Worm (Caenorhabditis elegans) whole organism, L4 larva: ENCODE measurements around the gene bus-12.

Experiments used
- F10B5.3 ChIP-seq: sonication (generic microtip); optimal IDR thresholded peaks from 2 replicates; lab custom pipeline; 2016; ENCODE audit warnings: mild to moderate bottlenecking, missing genetic modification characterization, missing compliant biosample characterization
- R02D3.7 ChIP-seq: fragments of 150-350 bp; sonication (generic microtip); optimal IDR thresholded peaks from 3 replicates; lab custom pipeline; 2014; ENCODE audit warnings: missing biosample characterization, missing genetic modification characterization
- T20F7.1 ChIP-seq: fragments of 200-800 bp; sonication (Bioruptor generic); optimal IDR thresholded peaks from 2 replicates; lab custom pipeline; 2018; ENCODE audit warnings: mild to moderate bottlenecking, missing genetic modification characterization, missing compliant biosample characterization
- Y75B8A.6 ChIP-seq: fragments of 200-800 bp; sonication (Bioruptor generic); IDR thresholded peaks from 2 replicates; pipeline ENCODE4 v1.3.6; 2022; ENCODE audit warnings: missing genetic modification reagents, missing genetic modification characterization, missing compliant biosample characterization
- ZK546.5 ChIP-seq, 2 experiments: sonication (generic microtip); optimal IDR thresholded peaks; 2 replicates each; lab custom pipeline; 2017; ENCODE audit warnings: missing biosample characterization in 2 of 2, missing genetic modification characterization in 2 of 2
- aly-2 ChIP-seq: sonication (generic microtip); optimal IDR thresholded peaks from 2 replicates; lab custom pipeline; 2018; ENCODE audit warnings: missing biosample characterization, missing genetic modification characterization
- arid-1 ChIP-seq: fragments of 200-800 bp; sonication (Bioruptor generic); conservative IDR thresholded peaks from 2 replicates; pipeline ENCODE4 v1.3.6; 2022; ENCODE audit warnings: missing genetic modification reagents, missing genetic modification characterization, missing compliant biosample characterization
- ceh-20 ChIP-seq: fragments of 200-800 bp; sonication (Bioruptor generic); IDR thresholded peaks from 2 replicates; pipeline ENCODE4 v1.3.6; 2022; ENCODE audit warnings: missing genetic modification reagents, missing genetic modification characterization, missing compliant biosample characterization
- ceh-32 ChIP-seq: sonication (generic microtip); optimal IDR thresholded peaks from 2 replicates; lab custom pipeline; 2016; ENCODE audit warnings: mild to moderate bottlenecking, missing genetic modification characterization, missing compliant biosample characterization; ENCODE audit not compliant: poor library complexity
- ces-1 ChIP-seq: fragments of 150-350 bp; sonication (generic microtip); optimal IDR thresholded peaks from 4 replicates; lab custom pipeline; 2014; ENCODE audit warnings: missing biosample characterization, missing genetic modification reagents, missing genetic modification characterization
- cey-2 ChIP-seq: sonication (generic microtip); optimal IDR thresholded peaks from 3 replicates; lab custom pipeline; 2017; ENCODE audit warnings: missing genetic modification characterization, mild to moderate bottlenecking, missing compliant biosample characterization, antibody characterized with exemption, borderline replicate concordance; ENCODE audit not compliant: insufficient read depth
- daf-19 ChIP-seq: fragments of 200-800 bp; sonication (Bioruptor generic); conservative IDR thresholded peaks from 2 replicates; pipeline ENCODE4 v1.3.6; 2022; ENCODE audit warnings: missing genetic modification characterization, missing compliant biosample characterization
- daf-8 ChIP-seq: fragments of 200-800 bp; sonication (Bioruptor generic); IDR thresholded peaks from 2 replicates; pipeline ENCODE4 v1.3.6; 2022; ENCODE audit warnings: missing genetic modification characterization, missing compliant biosample characterization
- dmd-8 ChIP-seq: fragments of 200-800 bp; sonication (Bioruptor generic); IDR thresholded peaks from 2 replicates; pipeline ENCODE4 v1.3.6; 2022; ENCODE audit warnings: missing genetic modification characterization, missing compliant biosample characterization
- dmd-9 ChIP-seq: fragments of 200-800 bp; sonication (Bioruptor generic); IDR thresholded peaks from 2 replicates; pipeline ENCODE4 v1.3.6; 2022; ENCODE audit warnings: missing genetic modification reagents, missing genetic modification characterization, missing compliant biosample characterization
- duxl-1 ChIP-seq: sonication (generic microtip); optimal IDR thresholded peaks from 2 replicates; lab custom pipeline; 2016; ENCODE audit warnings: mild to moderate bottlenecking, missing genetic modification characterization, moderate library complexity, missing compliant biosample characterization; ENCODE audit not compliant: poor library complexity
- dve-1 ChIP-seq: sonication (generic microtip); optimal IDR thresholded peaks from 2 replicates; lab custom pipeline; 2017; ENCODE audit warnings: antibody characterized with exemption, mild to moderate bottlenecking, missing genetic modification characterization, missing compliant biosample characterization; ENCODE audit not compliant: insufficient read depth
- hif-1 ChIP-seq, 2 experiments: sonication (generic microtip); optimal IDR thresholded peaks; 2 replicates each; lab custom pipeline; 2016 to 2017; ENCODE audit warnings: missing compliant biosample characterization in 2 of 2, missing genetic modification characterization in 2 of 2, missing genetic modification reagents in 2 of 2, missing genotype in 2 of 2, mild to moderate bottlenecking in 1 of 2
- hlh-11 ChIP-seq: fragments of 200-800 bp; sonication (Bioruptor generic); optimal IDR thresholded peaks from 2 replicates; lab custom pipeline; 2018; ENCODE audit warnings: mild to moderate bottlenecking, missing genetic modification characterization, missing compliant biosample characterization
- lim-7 ChIP-seq: fragments of 200-800 bp; sonication (Bioruptor generic); IDR thresholded peaks from 2 replicates; pipeline ENCODE4 v1.3.6; 2022; ENCODE audit warnings: missing genetic modification characterization, missing compliant biosample characterization
- lin-1 ChIP-seq: fragments of 200-800 bp; sonication (Bioruptor generic); IDR thresholded peaks from 2 replicates; pipeline ENCODE4 v1.3.6; 2022; ENCODE audit warnings: missing genetic modification reagents, missing genetic modification characterization, missing compliant biosample characterization
- lin-13 ChIP-seq: fragments of 150-350 bp; optimal IDR thresholded peaks from 2 replicates; lab custom pipeline; 2014; ENCODE audit warnings: missing biosample characterization, missing genetic modification reagents, missing genetic modification characterization
- lin-15B ChIP-seq: fragments of 150-350 bp; sonication (generic microtip); optimal IDR thresholded peaks from 3 replicates; lab custom pipeline; 2014; ENCODE audit warnings: missing biosample characterization, missing genetic modification characterization
- lin-29 ChIP-seq: fragments of 200-800 bp; sonication (Bioruptor generic); IDR thresholded peaks from 2 replicates; pipeline ENCODE4 v1.3.6; 2022; ENCODE audit warnings: missing genetic modification reagents, missing genetic modification characterization, missing compliant biosample characterization
- lin-39 ChIP-seq: fragments of 150-350 bp; optimal IDR thresholded peaks from 2 replicates; lab custom pipeline; 2014; ENCODE audit warnings: missing biosample characterization, missing genetic modification reagents, missing genetic modification characterization
- mes-2 ChIP-seq: sonication (generic microtip); optimal IDR thresholded peaks from 2 replicates; lab custom pipeline; 2016; ENCODE audit warnings: missing genotype, mild to moderate bottlenecking, missing genetic modification characterization, missing compliant biosample characterization; ENCODE audit not compliant: poor library complexity, severe bottlenecking
- mxl-2 ChIP-seq: fragments of 200-800 bp; sonication (Bioruptor generic); conservative IDR thresholded peaks from 2 replicates; pipeline ENCODE4 v1.3.6; 2022; ENCODE audit warnings: missing genetic modification reagents, missing genetic modification characterization, missing compliant biosample characterization
- nhr-10 ChIP-seq: fragments of 150-350 bp; optimal IDR thresholded peaks from 2 replicates; lab custom pipeline; 2014; ENCODE audit warnings: missing biosample characterization, missing genetic modification characterization
- nhr-102 ChIP-seq: sonication (generic microtip); optimal IDR thresholded peaks from 2 replicates; lab custom pipeline; 2016; ENCODE audit warnings: mild to moderate bottlenecking, missing genetic modification characterization, moderate library complexity, missing compliant biosample characterization
- nhr-237 ChIP-seq: sonication (generic microtip); optimal IDR thresholded peaks from 2 replicates; lab custom pipeline; 2017; ENCODE audit warnings: missing biosample characterization, missing genetic modification characterization
- nhr-41 ChIP-seq: fragments of 200-800 bp; sonication (Bioruptor generic); IDR thresholded peaks from 2 replicates; pipeline ENCODE4 v1.3.6; 2022; ENCODE audit warnings: missing genetic modification reagents, missing genetic modification characterization, missing compliant biosample characterization
- nhr-48 ChIP-seq: sonication (generic microtip); optimal IDR thresholded peaks from 2 replicates; lab custom pipeline; 2016; ENCODE audit warnings: mild to moderate bottlenecking, missing genetic modification characterization, missing compliant biosample characterization
- nhr-6 ChIP-seq: fragments of 150-350 bp; optimal IDR thresholded peaks from 2 replicates; lab custom pipeline; 2014; ENCODE audit warnings: missing biosample characterization, missing genetic modification characterization
- nhr-77 ChIP-seq: fragments of 150-350 bp; optimal IDR thresholded peaks from 2 replicates; lab custom pipeline; 2014; ENCODE audit warnings: missing biosample characterization, missing genetic modification characterization
- snpc-4 ChIP-seq: fragments of 150-350 bp; optimal IDR thresholded peaks from 2 replicates; lab custom pipeline; 2014; ENCODE audit warnings: missing biosample characterization, missing genetic modification characterization
- spr-1 ChIP-seq: sonication (generic microtip); optimal IDR thresholded peaks from 2 replicates; lab custom pipeline; 2016; ENCODE audit warnings: mild to moderate bottlenecking, missing genetic modification characterization, missing compliant biosample characterization
- tra-1 ChIP-seq: fragments of 200-800 bp; sonication (Bioruptor generic); IDR thresholded peaks from 2 replicates; pipeline ENCODE4 v1.3.6; 2022; ENCODE audit warnings: missing genetic modification reagents, missing genetic modification characterization, missing compliant biosample characterization
- unc-39 ChIP-seq: sonication (generic microtip); optimal IDR thresholded peaks from 2 replicates; lab custom pipeline; 2017; ENCODE audit warnings: missing biosample characterization, missing genetic modification characterization
- unc-62 ChIP-seq, 3 experiments: fragments of 150-350 bp in 1 of 3; sonication (generic microtip); optimal IDR thresholded peaks in 2 of 3; peaks in 1 of 3; 1 replicate in 1 of 3; 2 replicates in 2 of 3; lab custom pipeline; 2014 to 2017; ENCODE audit warnings: missing biosample characterization in 3 of 3, missing genetic modification characterization in 3 of 3, missing genetic modification reagents in 3 of 3, missing genotype in 1 of 3
- vab-7 ChIP-seq: fragments of 200-800 bp; sonication (Bioruptor generic); IDR thresholded peaks from 2 replicates; pipeline ENCODE4 v1.3.6; 2022; ENCODE audit warnings: missing genetic modification reagents, missing genetic modification characterization, missing compliant biosample characterization
- zag-1 ChIP-seq: fragments of 150-350 bp; optimal IDR thresholded peaks from 2 replicates; lab custom pipeline; 2014; ENCODE audit warnings: missing biosample characterization, missing genetic modification characterization
- zfp-2 ChIP-seq: sonication (generic microtip); optimal IDR thresholded peaks from 2 replicates; lab custom pipeline; 2016; ENCODE audit warnings: mild to moderate bottlenecking, missing genetic modification characterization, missing compliant biosample characterization
- zip-2 ChIP-seq: fragments of 150-350 bp; optimal IDR thresholded peaks from 2 replicates; lab custom pipeline; 2014; ENCODE audit warnings: missing biosample characterization, missing genetic modification characterization
- ztf-11 ChIP-seq: fragments of 150-350 bp; optimal IDR thresholded peaks from 2 replicates; lab custom pipeline; 2014; ENCODE audit warnings: missing biosample characterization, missing genetic modification characterization

Gene bus-12

ce11 chrIV:13238943-13239861, 16.8 kb upstream of the bus-12 start, which contains the start of gene tag-115 (continued):
- no peak for TF ChIP-seq dmd-8 (GFP tag; lab: Robert Waterston, UW)
- no peak for TF ChIP-seq unc-39 (tag; lab: Kevin White, UChicago)
- TF ChIP-seq ceh-32 (tag; lab: Kevin White, UChicago): no peak
- TF ChIP-seq spr-1: peak; percentile 26
- TF ChIP-seq zfp-2 (tag; lab: Kevin White, UChicago): no peak
- peak; percentile 61 for TF ChIP-seq mes-2
- TF ChIP-seq nhr-102: peak; percentile 56
- TF ChIP-seq, all 104 proteins: peak for 30

DNA sequence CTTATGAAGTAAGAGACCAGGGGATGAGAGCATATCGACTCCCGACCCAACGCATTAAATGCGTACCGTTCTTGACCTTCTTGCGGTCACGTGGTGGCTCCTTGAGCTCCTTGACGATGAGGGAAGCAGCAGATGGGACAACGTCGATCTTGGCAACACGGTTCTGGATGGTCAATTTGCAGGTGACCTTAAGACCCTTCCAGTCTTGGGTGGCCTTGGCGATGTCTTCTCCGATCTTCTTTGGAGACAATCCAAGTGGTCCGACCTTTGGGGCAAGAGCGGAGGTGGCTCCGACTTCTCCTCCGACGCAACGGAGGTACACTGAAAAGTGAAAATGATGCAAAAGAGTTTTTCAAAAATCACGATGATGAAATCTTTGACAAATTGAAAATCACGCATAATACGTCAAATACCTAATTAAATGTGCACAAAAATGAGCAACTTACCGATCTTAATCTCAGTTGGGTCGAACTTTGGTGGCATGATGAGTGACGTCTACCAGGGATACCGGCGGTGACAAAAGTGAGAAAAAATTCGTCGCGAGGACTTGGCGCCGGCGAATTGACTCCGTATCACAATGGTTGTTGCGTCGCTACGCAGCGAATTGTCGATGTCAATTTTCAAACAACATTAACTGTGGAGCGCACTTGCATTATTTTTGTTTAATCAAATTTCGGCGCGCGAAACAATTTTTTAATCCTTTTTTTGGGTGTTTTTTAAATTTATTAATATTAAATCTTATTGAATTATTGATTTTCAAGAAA, 15.7 kb upstream of the bus-12 start, which contains the start of gene rpl-12:
TSS of gene rpl-12 (minus strand) at position 574 of the 764 bp plus-strand sequence.
- TF ChIP-seq dve-1 (tag; lab: Kevin White, UChicago) (peak; percentile 100), vab-7 (GFP tag; lab: Robert Waterston, UW) (peak; percentile 97), T20F7.1 (GFP tag; lab: Kevin White, UChicago) (peak; percentile 96), hif-1 (tag; optimal IDR thresholded peaks at IDR 0.05; lab: Kevin White, UChicago) (peak; percentile 82 to 95), dmd-9 (GFP tag; lab: Robert Waterston, UW) (peak; percentile 94), duxl-1 (tag; lab: Kevin White, UChicago) (peak; percentile 93), nhr-77 (tag; lab: Kevin White, UChicago) (peak; percentile 98), ZK546.5 (tag; optimal IDR thresholded peaks at IDR 0.05; lab: Kevin White, UChicago) (peak in 1 of 2 experiments; percentile 88), zag-1 (tag; lab: Kevin White, UChicago) (peak; percentile 58), nhr-102 (peak; percentile 98), F10B5.3 (tag; lab: Kevin White, UChicago) (peak; percentile 90), daf-19 (GFP tag; lab: Robert Waterston, UW) (peak; percentile 93), nhr-41 (GFP tag; lab: Robert Waterston, UW) (peak; percentile 71), Y75B8A.6 (GFP tag; lab: Robert Waterston, UW) (peak; percentile 97), mes-2 (peak; percentile 99), snpc-4 (tag; lab: Kevin White, UChicago) (peak; percentile 23), tra-1 (GFP tag; lab: Robert Waterston, UW) (peak; percentile 98), nhr-6 (tag; lab: Kevin White, UChicago) (peak; percentile 99), ceh-20 (peak; percentile 99), R02D3.7 (no peak), aly-2 (peak; percentile 70), ces-1 (GFP tag; lab: Kevin White, UChicago) (peak; percentile 97), nhr-48 (tag; lab: Kevin White, UChicago) (peak; percentile 92), zip-2 (peak; percentile 88), arid-1 (GFP tag; lab: Robert Waterston, UW) (peak; percentile 95), nhr-10 (tag; lab: Kevin White, UChicago) (peak; percentile 77), lin-15B (tag; lab: Kevin White, UChicago) (peak; percentile 97), lin-29 (peak; percentile 95), lin-13 (GFP tag; lab: Kevin White, UChicago) (peak; percentile 97), hlh-11 (tag; lab: Kevin White, UChicago) (peak; percentile 98), cey-2 (peak; percentile 53), mxl-2 (GFP tag; lab: Robert Waterston, UW) (peak; percentile 88), lim-7 (GFP tag; lab: Robert Waterston, UW) (peak; percentile 54; the same call in 1 of the 2 replicates), nhr-237 (tag; lab: Kevin White, UChicago) (peak; percentile 43), spr-1 (peak; percentile 97), lin-39 (tag; lab: Kevin White, UChicago) (peak; percentile 33), ztf-11 (tag; lab: Kevin White, UChicago) (no peak), unc-62 (GFP tag; optimal IDR thresholded peaks at IDR 0.05 in 1 of 2; lab: Kevin White, UChicago) (peak; percentile 18 to 100), unc-62 (tag; optimal IDR thresholded peaks at IDR 0.05; lab: Kevin White, UChicago) (no peak), lin-1 (GFP tag; lab: Robert Waterston, UW) (peak; percentile 90), daf-8 (GFP tag; lab: Robert Waterston, UW) (no peak)
